Fruit fly (Drosophila melanogaster): Measurements from ENCODE around the gene Setx.

DNA sequence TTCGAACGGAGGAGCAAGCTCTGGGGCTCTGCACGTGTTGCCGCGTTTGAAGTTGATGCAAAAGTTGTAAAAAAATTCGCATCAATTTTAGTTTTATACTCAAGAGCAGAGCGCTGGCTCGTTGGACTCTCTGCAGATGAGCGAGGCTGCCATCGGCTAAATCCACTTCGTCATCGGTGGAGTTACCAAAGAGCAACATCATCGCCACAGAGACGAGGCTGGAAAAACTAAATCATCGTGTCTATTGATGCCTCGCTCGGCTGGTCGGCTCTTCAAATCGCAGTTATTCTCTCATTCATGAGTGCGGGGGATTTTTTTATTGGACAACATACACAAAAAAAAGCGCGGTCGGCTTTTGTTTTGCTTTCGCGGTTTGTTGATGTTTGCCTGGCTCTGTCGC is 28.1 kb upstream of the Setx start, which contains the start of gene CG13675:
- TF ChIP-seq CG8478 (optimal IDR thresholded peaks at IDR 0.05) (no peak), CTCF (optimal IDR thresholded peaks at IDR 0.05) (no peak)

Measured in S2 (cell line).